Fruit fly (Drosophila melanogaster): Measurements from ENCODE around the gene CG33493.

CG33493 gene

dm6 chr3L:10739666-10740417 is 46.9 kb upstream of the CG33493 start (continued):
- TF ChIP-seq CG12769 (tag; optimal IDR thresholded peaks at IDR 0.05) (peak; percentile 90), Ssrp (tag; optimal IDR thresholded peaks at IDR 0.05) (peak; percentile 88), CG12104 (GFP tag; optimal IDR thresholded peaks at IDR 0.05) (peak; percentile 97), CG7928 (GFP tag; optimal IDR thresholded peaks at IDR 0.05) (peak; percentile 76), gsb (GFP tag; IDR thresholded peaks at IDR 0.05) (peak; percentile 83), Hey (tag; optimal IDR thresholded peaks at IDR 0.05) (peak; percentile 47), CG12391 (tag; optimal IDR thresholded peaks at IDR 0.05) (peak; percentile 90), CG13287 (GFP tag; IDR thresholded peaks at IDR 0.05; ENCODE audit: partially characterized antibody) (no peak), Lpt (GFP tag; optimal IDR thresholded peaks at IDR 0.05) (no peak), CG3726 (GFP tag; IDR thresholded peaks at IDR 0.05) (peak; percentile 93), hb (GFP tag; IDR thresholded peaks at IDR 0.05; ENCODE audit: partially characterized antibody) (no peak), kni (GFP tag; optimal IDR thresholded peaks at IDR 0.05) (peak; percentile 66), CG9876 (GFP tag; optimal IDR thresholded peaks at IDR 0.05) (peak; percentile 83), ash1 (GFP tag; optimal IDR thresholded peaks at IDR 0.05) (no peak), maf-S (GFP tag; optimal IDR thresholded peaks at IDR 0.05) (peak; percentile 93), CG5245 (GFP tag; optimal IDR thresholded peaks at IDR 0.05) (peak; percentile 89), YL-1 (GFP tag; optimal IDR thresholded peaks at IDR 0.05) (peak; percentile 52)

DNA sequence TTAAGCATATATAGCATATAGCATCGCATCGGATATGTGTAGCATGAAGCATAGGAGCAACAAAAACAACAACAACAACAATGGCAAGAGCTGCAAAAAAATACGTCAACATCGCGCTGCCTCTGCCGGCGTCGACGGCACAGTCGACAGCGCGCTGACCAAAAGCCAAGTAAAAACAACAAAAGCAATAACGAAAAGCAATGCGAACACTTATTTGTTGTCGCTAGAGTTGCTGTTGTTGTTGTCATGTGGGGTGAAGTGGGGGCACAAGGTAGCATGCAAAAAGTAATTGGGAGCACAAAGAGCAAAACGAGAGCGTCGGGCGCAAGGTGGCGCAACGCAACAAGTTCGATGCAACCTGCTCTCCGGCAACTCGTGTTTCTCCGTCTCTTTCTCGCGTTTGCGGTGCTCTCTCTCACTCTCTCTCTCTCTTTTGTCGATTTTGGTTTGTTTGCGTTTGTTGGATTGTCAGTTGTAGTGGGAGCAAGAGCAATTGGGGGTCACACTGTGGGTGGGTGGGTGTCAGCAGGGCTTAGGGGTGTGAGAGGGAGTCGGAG is 46.2 kb upstream of the CG33493 start:
- TF ChIP-seq psq (GFP tag; optimal IDR thresholded peaks at IDR 0.05) (no peak), Tbp (GFP tag; optimal IDR thresholded peaks at IDR 0.05) (no peak), CG31224 (GFP tag; IDR thresholded peaks at IDR 0.05) (no peak), CG12769 (tag; optimal IDR thresholded peaks at IDR 0.05) (no peak), pan (optimal IDR thresholded peaks at IDR 0.05) (no peak), pan (GFP tag; optimal IDR thresholded peaks at IDR 0.05 in 1 of 2, IDR thresholded peaks at IDR 0.05 in 1 of 2) (no peak), CG13287 (GFP tag; IDR thresholded peaks at IDR 0.05; ENCODE audit: partially characterized antibody) (no peak; the same call in 1 of the 2 replicates), CG42726 (GFP tag; IDR thresholded peaks at IDR 0.05; ENCODE audit: partially characterized antibody) (peak; percentile 13; the same call in 1 of the 2 replicates), bowl (GFP tag; IDR thresholded peaks at IDR 0.05) (no peak), gsb-n (tag; optimal IDR thresholded peaks at IDR 0.05) (no peak), CG15269 (tag; optimal IDR thresholded peaks at IDR 0.05) (peak; percentile 64), CG18011 (GFP tag; optimal IDR thresholded peaks at IDR 0.05) (no peak), phol (tag; optimal IDR thresholded peaks at IDR 0.05) (no peak), kah (GFP tag; optimal IDR thresholded peaks at IDR 0.05) (no peak), slp2 (GFP tag; optimal IDR thresholded peaks at IDR 0.05) (no peak), sim (GFP tag; IDR thresholded peaks at IDR 0.05) (no peak), CG30431 (GFP tag; optimal IDR thresholded peaks at IDR 0.05) (no peak), unpg (GFP tag; optimal IDR thresholded peaks at IDR 0.05) (no peak), Myb (GFP tag; optimal IDR thresholded peaks at IDR 0.05) (no peak), CG13894 (tag; optimal IDR thresholded peaks at IDR 0.05) (peak; percentile 50), crol (GFP tag; IDR thresholded peaks at IDR 0.05) (peak; percentile 97), ttk (GFP tag; IDR thresholded peaks at IDR 0.05) (no peak), exex (tag; optimal IDR thresholded peaks at IDR 0.05) (no peak), CG9727 (GFP tag; optimal IDR thresholded peaks at IDR 0.05) (no peak), CG8290 (GFP tag; optimal IDR thresholded peaks at IDR 0.05) (no peak), CG8290 (tag; optimal IDR thresholded peaks at IDR 0.05) (peak in 1 of 2 experiments; percentile 37), Opbp (GFP tag; IDR thresholded peaks at IDR 0.05; ENCODE audit: partially characterized antibody) (no peak), CG3995 (GFP tag; optimal IDR thresholded peaks at IDR 0.05) (no peak), CG7556 (GFP tag; optimal IDR thresholded peaks at IDR 0.05) (no peak), z (GFP tag; IDR thresholded peaks at IDR 0.05) (peak; percentile 57; the same call in 1 of the 3 replicates), GATAe (GFP tag; conservative IDR thresholded peaks at IDR 0.05) (no peak), CG11696 (GFP tag; IDR thresholded peaks at IDR 0.05) (no peak), Mes4 (GFP tag; optimal IDR thresholded peaks at IDR 0.05) (no peak), CG2202 (tag; optimal IDR thresholded peaks at IDR 0.05) (no peak), CG9876 (GFP tag; optimal IDR thresholded peaks at IDR 0.05) (no peak)

Measured in whole organism, embryonic.